Worm (Caenorhabditis elegans) whole organism, late embryonic: ENCODE data around the gene F57A8.1.

Experiments
- ceh-30 ChIP-seq: fragments of 150-350 bp; optimal IDR thresholded peaks from 2 replicates; lab custom pipeline; 2014; ENCODE audit warnings: missing biosample characterization, missing genetic modification characterization
- ceh-9 ChIP-seq: sonication (generic microtip); optimal IDR thresholded peaks from 2 replicates; lab custom pipeline; 2016; ENCODE audit warnings: mild to moderate bottlenecking, missing genetic modification characterization, inconsistent platforms, missing compliant biosample characterization
- che-1 ChIP-seq: sonication (generic microtip); optimal IDR thresholded peaks from 2 replicates; lab custom pipeline; 2016; ENCODE audit warnings: mild to moderate bottlenecking, missing genetic modification characterization, missing compliant biosample characterization
- dve-1 ChIP-seq: sonication (generic microtip); optimal IDR thresholded peaks from 2 replicates; lab custom pipeline; 2017; ENCODE audit warnings: antibody characterized with exemption, mild to moderate bottlenecking, missing genetic modification characterization, missing compliant biosample characterization
- ets-4 ChIP-seq: sonication (generic microtip); optimal IDR thresholded peaks from 2 replicates; lab custom pipeline; 2016; ENCODE audit warnings: missing genetic modification characterization, missing compliant biosample characterization
- hlh-15 ChIP-seq: sonication (generic microtip); optimal IDR thresholded peaks from 2 replicates; lab custom pipeline; 2016; ENCODE audit warnings: missing genetic modification characterization, missing compliant biosample characterization
- hlh-6 ChIP-seq: sonication (generic microtip); optimal IDR thresholded peaks from 2 replicates; lab custom pipeline; 2016; ENCODE audit warnings: missing genotype, missing genetic modification characterization, missing compliant biosample characterization
- nhr-11 ChIP-seq: fragments of 150-350 bp; optimal IDR thresholded peaks from 2 replicates; lab custom pipeline; 2014; ENCODE audit warnings: missing biosample characterization, missing genetic modification characterization
- pha-4 ChIP-seq: fragments of 150-350 bp; optimal IDR thresholded peaks from 2 replicates; lab custom pipeline; 2018; ENCODE audit warnings: missing biosample characterization, missing genetic modification reagents, missing genetic modification characterization
- sox-4 ChIP-seq: sonication (generic microtip); optimal IDR thresholded peaks from 2 replicates; lab custom pipeline; 2017; ENCODE audit warnings: mild to moderate bottlenecking, missing genetic modification characterization, inconsistent platforms, missing compliant biosample characterization
- syd-9 ChIP-seq: sonication (generic microtip); optimal IDR thresholded peaks from 2 replicates; lab custom pipeline; 2016; ENCODE audit warnings: mild to moderate bottlenecking, missing genetic modification characterization, moderate library complexity, missing compliant biosample characterization
- ttx-3 ChIP-seq: sonication (generic microtip); optimal IDR thresholded peaks from 2 replicates; lab custom pipeline; 2016; ENCODE audit warnings: missing genetic modification reagents, missing genetic modification characterization, missing compliant biosample characterization
- unc-55 ChIP-seq: sonication (generic microtip); optimal IDR thresholded peaks from 2 replicates; lab custom pipeline; 2017; ENCODE audit warnings: missing biosample characterization, missing genetic modification reagents, missing genetic modification characterization

ce11 chrV:9987688-9988087 is 49.5 kb upstream of the F57A8.1 start, which contains the start of gene C27H6.8:
- no peak for TF ChIP-seq hlh-6 (tag; lab: Kevin White, UChicago)
- no peak for TF ChIP-seq dve-1 (tag; lab: Kevin White, UChicago)
- TF ChIP-seq syd-9 (tag; lab: Kevin White, UChicago) = no peak
- TF ChIP-seq ceh-9 (tag; lab: Kevin White, UChicago) = no peak
- no peak for TF ChIP-seq ceh-30 (tag; lab: Kevin White, UChicago)
- no peak for TF ChIP-seq pha-4 (tag; lab: Kevin White, UChicago)
- TF ChIP-seq sox-4 = no peak
- TF ChIP-seq unc-55 (GFP tag; lab: Kevin White, UChicago) = no peak
- TF ChIP-seq ets-4 (tag; lab: Kevin White, UChicago) = no peak
- no peak for TF ChIP-seq nhr-11
- no peak for TF ChIP-seq hlh-15 (tag; lab: Kevin White, UChicago)
- TF ChIP-seq ttx-3 (tag; lab: Kevin White, UChicago) = no peak
- no peak for TF ChIP-seq che-1 (tag; lab: Kevin White, UChicago)
